Worm (Caenorhabditis elegans): ENCODE results near the gene srw-13.
A peak's percentile ranks its signal among the peaks of the same experiment; 100 is the strongest.

srw-13 gene

ce11 chrV:15232200-15232599 is at the start of gene srw-13:
Gene srw-13, plus strand, starts transcription at chrV:15232500.
- TF ChIP-seq lin-13 (tag; optimal IDR thresholded peaks at IDR 0.05) (no peak), unc-62 (GFP tag; optimal IDR thresholded peaks at IDR 0.05) (no peak), cnd-1 (tag; optimal IDR thresholded peaks at IDR 0.05) (no peak), lin-32 (GFP tag; optimal IDR thresholded peaks at IDR 0.05) (no peak), pha-4 (tag; optimal IDR thresholded peaks at IDR 0.05) (no peak), ztf-11 (tag; optimal IDR thresholded peaks at IDR 0.05) (no peak)

- no peak for TF ChIP-seq unc-120 (tag; optimal IDR thresholded peaks at IDR 0.05; ENCODE audit: poor library complexity, severe bottlenecking)
Measured at ce11 chrV:15184097-15185040, 47.9 kb upstream of the srw-13 start, which contains the start of gene Y75B12B.1. Gene Y75B12B.1, plus strand, starts transcription at chrV:15184699.

ce11 chrV:15186259-15186927 is 45.9 kb upstream of the srw-13 start, which contains the start of gene Y75B12B.3:
Gene Y75B12B.3, minus strand, starts transcription at chrV:15186279.
- no peak for TF ChIP-seq snpc-4 (tag; optimal IDR thresholded peaks at IDR 0.05)
- TF ChIP-seq nhr-2 (tag; optimal IDR thresholded peaks at IDR 0.05): no peak
- no peak for TF ChIP-seq nhr-28 (tag; optimal IDR thresholded peaks at IDR 0.05)
- TF ChIP-seq lin-13 (tag; optimal IDR thresholded peaks at IDR 0.05): no peak
- TF ChIP-seq unc-62 (GFP tag; optimal IDR thresholded peaks at IDR 0.05): no peak
- no peak for TF ChIP-seq drap-1 (GFP tag; optimal IDR thresholded peaks at IDR 0.05)
- TF ChIP-seq M03D4.4 (tag; optimal IDR thresholded peaks at IDR 0.05): no peak
- TF ChIP-seq nhr-237 (tag; optimal IDR thresholded peaks at IDR 0.05): no peak
- no peak for TF ChIP-seq ztf-11 (tag; optimal IDR thresholded peaks at IDR 0.05)
- TF ChIP-seq pha-4 (tag; optimal IDR thresholded peaks at IDR 0.05): no peak

- TF ChIP-seq nhr-237 (tag; optimal IDR thresholded peaks at IDR 0.05) (peak; percentile 1), pha-4 (tag; optimal IDR thresholded peaks at IDR 0.05) (peak; percentile 92), blmp-1 (tag; optimal IDR thresholded peaks at IDR 0.05) (peak; percentile 13), lin-32 (GFP tag; optimal IDR thresholded peaks at IDR 0.05) (no peak), nhr-2 (tag; optimal IDR thresholded peaks at IDR 0.05) (no peak), mep-1 (tag; optimal IDR thresholded peaks at IDR 0.05) (peak; percentile 56), unc-120 (tag; optimal IDR thresholded peaks at IDR 0.05; ENCODE audit: poor library complexity, severe bottlenecking) (peak; percentile 27), drap-1 (GFP tag; optimal IDR thresholded peaks at IDR 0.05) (peak; percentile 22), tbx-8 (GFP tag; optimal IDR thresholded peaks at IDR 0.05) (no peak), lsy-2 (tag; optimal IDR thresholded peaks at IDR 0.05) (peak; percentile 54), mab-5 (tag; optimal IDR thresholded peaks at IDR 0.05) (no peak), unc-62 (GFP tag; optimal IDR thresholded peaks at IDR 0.05) (no peak), ces-1 (GFP tag; optimal IDR thresholded peaks at IDR 0.05) (peak; percentile 68), zip-8 (tag; optimal IDR thresholded peaks at IDR 0.05) (no peak), elt-1 (tag; optimal IDR thresholded peaks at IDR 0.05; ENCODE audit: borderline replicate concordance, insufficient read depth) (no peak), M03D4.4 (tag; optimal IDR thresholded peaks at IDR 0.05) (no peak), ceh-83 (GFP tag; optimal IDR thresholded peaks at IDR 0.05) (no peak), flh-1 (GFP tag; optimal IDR thresholded peaks at IDR 0.05) (no peak), nhr-12 (tag; optimal IDR thresholded peaks at IDR 0.05) (no peak), sem-2 (GFP tag; optimal IDR thresholded peaks at IDR 0.05) (no peak), sptf-1 (tag; optimal IDR thresholded peaks at IDR 0.05) (peak; percentile 7), unc-39 (tag; optimal IDR thresholded peaks at IDR 0.05) (no peak), lin-13 (tag; optimal IDR thresholded peaks at IDR 0.05) (peak; percentile 77), elt-3 (tag; optimal IDR thresholded peaks at IDR 0.05) (no peak)
Measured at ce11 chrV:15187083-15188057, 44.9 kb upstream of the srw-13 start, which contains the start of the genes cyn-7 and bath-36. Gene cyn-7, minus strand, starts transcription at chrV:15187378. Gene bath-36, plus strand, starts transcription at chrV:15187888.

All from whole organism, mixed stage, embryonic.